Fruit fly (Drosophila melanogaster) whole organism, embryonic: ENCODE results near the gene CG5937.

Source experiments
- CG12659 ChIP-seq: fragments of 200-800 bp; sonication (Bioruptor generic); optimal IDR thresholded peaks from 3 replicates; lab custom pipeline; 2017; ENCODE audit warnings: mild to moderate bottlenecking, missing biosample characterization, missing genetic modification reagents, missing genetic modification characterization
- CG15601 ChIP-seq: fragments of 200-800 bp; sonication (Bioruptor generic); optimal IDR thresholded peaks from 3 replicates; lab custom pipeline; 2019; ENCODE audit warnings: missing biosample characterization, mild to moderate bottlenecking, missing genetic modification characterization, moderate library complexity
- CG17361 ChIP-seq: fragments of 200-800 bp; sonication (Bioruptor generic); IDR thresholded peaks from 3 replicates; pipeline ENCODE4 v1.3.6; 2022; ENCODE audit warnings: missing biosample characterization, missing genetic modification characterization
- CG17912 ChIP-seq: fragments of 200-800 bp; sonication (Bioruptor generic); optimal IDR thresholded peaks from 2 replicates; lab custom pipeline; 2018; ENCODE audit warnings: missing biosample characterization, mild to moderate bottlenecking, missing genetic modification characterization
- CG2889 ChIP-seq: fragments of 200-800 bp; sonication (Bioruptor generic); IDR thresholded peaks from 3 replicates; pipeline ENCODE4 v1.3.6; 2022; ENCODE audit warnings: missing biosample characterization, missing genetic modification characterization
- CG3065 ChIP-seq: fragments of 200-800 bp; sonication (Bioruptor generic); optimal IDR thresholded peaks from 2 replicates; lab custom pipeline; 2016; ENCODE audit warnings: missing biosample characterization, missing genetic modification characterization
- CG32532 ChIP-seq: fragments of 200-800 bp; sonication (Bioruptor generic); IDR thresholded peaks from 2 replicates; pipeline ENCODE4 v1.3.6; 2022; ENCODE audit warnings: missing biosample characterization, missing genetic modification characterization
- CG32772 ChIP-seq: fragments of 200-800 bp; sonication (Bioruptor generic); IDR thresholded peaks from 2 replicates; pipeline ENCODE4 v1.3.6; 2022; ENCODE audit warnings: missing biosample characterization, missing genetic modification characterization
- CG3726 ChIP-seq: fragments of 200-800 bp; sonication (Bioruptor generic); IDR thresholded peaks from 3 replicates; pipeline ENCODE4, ENCODE4 v1.3.6; 2022; ENCODE audit warnings: missing biosample characterization, missing genetic modification characterization
- CG4617 ChIP-seq: fragments of 200-800 bp; sonication (Bioruptor generic); optimal IDR thresholded peaks from 3 replicates; lab custom pipeline; 2016; ENCODE audit warnings: missing biosample characterization, missing genetic modification characterization, borderline replicate concordance
- CG6813 ChIP-seq: fragments of 200-800 bp; sonication (Bioruptor generic); optimal IDR thresholded peaks from 2 replicates; lab custom pipeline; 2017; ENCODE audit warnings: missing biosample characterization, missing genetic modification characterization, mild to moderate bottlenecking, moderate library complexity, missing genetic modification reagents
- CG7372 ChIP-seq: fragments of 200-800 bp; sonication (Bioruptor generic); IDR thresholded peaks from 2 replicates; pipeline ENCODE4 v1.3.6; 2022; ENCODE audit warnings: missing biosample characterization, missing genetic modification characterization
- CG9817 ChIP-seq: fragments of 200-800 bp; sonication (Bioruptor generic); optimal IDR thresholded peaks from 2 replicates; lab custom pipeline; 2018; ENCODE audit warnings: missing biosample characterization, mild to moderate bottlenecking, missing genetic modification characterization, moderate library complexity
- CG9932 ChIP-seq: fragments of 200-800 bp; sonication (Bioruptor generic); IDR thresholded peaks from 2 replicates; pipeline ENCODE4 v1.3.6; 2022; ENCODE audit warnings: missing biosample characterization, missing genetic modification characterization
- Camta ChIP-seq: fragments of 200-800 bp; sonication (Bioruptor generic); optimal IDR thresholded peaks from 2 replicates; lab custom pipeline; 2016; ENCODE audit warnings: missing biosample characterization, missing genetic modification characterization
- Chrac-16 ChIP-seq: fragments of 200-800 bp; sonication (Bioruptor generic); optimal IDR thresholded peaks from 3 replicates; lab custom pipeline; 2016; ENCODE audit warnings: missing biosample characterization, missing genetic modification characterization
- Dad ChIP-seq: fragments of 200-800 bp; sonication (Bioruptor generic); optimal IDR thresholded peaks from 3 replicates; lab custom pipeline; 2016; ENCODE audit warnings: missing biosample characterization, missing genetic modification characterization
- Doc2 ChIP-seq: fragments of 200-800 bp; sonication (Bioruptor generic); IDR thresholded peaks from 2 replicates; pipeline ENCODE4 v1.3.6; 2022; ENCODE audit warnings: missing biosample characterization, missing genetic modification characterization
- Doc3 ChIP-seq: fragments of 200-800 bp; sonication (Bioruptor generic); IDR thresholded peaks from 3 replicates; pipeline ENCODE4 v1.3.6; 2022; ENCODE audit warnings: missing biosample characterization, missing genetic modification characterization; ENCODE audit not compliant: partially characterized antibody
- Fer1 ChIP-seq: fragments of 200-800 bp; sonication (Bioruptor generic); optimal IDR thresholded peaks from 2 replicates; lab custom pipeline; 2017; ENCODE audit warnings: missing biosample characterization, mild to moderate bottlenecking, missing genetic modification characterization
- NC2β ChIP-seq: fragments of 200-800 bp; sonication (Bioruptor generic); optimal IDR thresholded peaks from 2 replicates; lab custom pipeline; 2016; ENCODE audit warnings: missing biosample characterization, missing genetic modification characterization
- Nf-YC ChIP-seq: fragments of 200-800 bp; optimal IDR thresholded peaks from 3 replicates; lab custom pipeline; 2019; ENCODE audit warnings: missing biosample characterization, mild to moderate bottlenecking, missing genetic modification characterization, moderate library complexity
- Optix ChIP-seq: fragments of 200-800 bp; sonication (Bioruptor generic); IDR thresholded peaks from 3 replicates; pipeline ENCODE4 v1.3.6; 2022; ENCODE audit warnings: missing biosample characterization, missing genetic modification characterization
- PHDP ChIP-seq: fragments of 200-800 bp; sonication (Bioruptor generic); optimal IDR thresholded peaks from 3 replicates; lab custom pipeline; 2018; ENCODE audit warnings: missing biosample characterization, mild to moderate bottlenecking, missing genetic modification characterization, moderate library complexity
- Poxn ChIP-seq: fragments of 200-800 bp; sonication (Bioruptor generic); IDR thresholded peaks from 2 replicates; pipeline ENCODE4 v1.3.6; 2022; ENCODE audit warnings: missing biosample characterization, missing genetic modification characterization
- Sox100B ChIP-seq: fragments of 200-800 bp; sonication (Bioruptor generic); optimal IDR thresholded peaks from 3 replicates; lab custom pipeline; 2018; ENCODE audit warnings: missing biosample characterization, mild to moderate bottlenecking, missing genetic modification characterization
- Sox102F ChIP-seq: fragments of 200-800 bp; sonication (Bioruptor generic); optimal IDR thresholded peaks from 2 replicates; lab custom pipeline; 2018; ENCODE audit warnings: missing biosample characterization, mild to moderate bottlenecking, missing genetic modification characterization, moderate library complexity
- Vsx1 ChIP-seq: fragments of 200-800 bp; sonication (Bioruptor generic); optimal IDR thresholded peaks from 2 replicates; lab custom pipeline; 2017; ENCODE audit warnings: missing biosample characterization, mild to moderate bottlenecking, missing genetic modification characterization, missing genetic modification reagents
- al ChIP-seq: fragments of 200-800 bp; sonication (Bioruptor generic); IDR thresholded peaks from 2 replicates; pipeline ENCODE4 v1.3.6; 2022; ENCODE audit warnings: missing biosample characterization, missing genetic modification characterization
- ap ChIP-seq: fragments of 200-800 bp; sonication (Bioruptor generic); IDR thresholded peaks from 2 replicates; pipeline ENCODE4 v1.3.6; 2022; ENCODE audit warnings: missing biosample characterization, missing genetic modification characterization
- ato ChIP-seq: fragments of 200-800 bp; sonication (Bioruptor generic); IDR thresholded peaks from 2 replicates; pipeline ENCODE4 v1.3.6; 2022; ENCODE audit warnings: missing biosample characterization, missing genetic modification characterization; ENCODE audit not compliant: partially characterized antibody
- bab2 ChIP-seq: fragments of 200-800 bp; sonication (Bioruptor generic); optimal IDR thresholded peaks from 2 replicates; lab custom pipeline; 2016; ENCODE audit warnings: missing biosample characterization, missing genetic modification characterization
- bcd ChIP-seq: fragments of 200-800 bp; sonication (Bioruptor generic); optimal IDR thresholded peaks from 2 replicates; lab custom pipeline; 2017; ENCODE audit warnings: missing biosample characterization, mild to moderate bottlenecking, missing genetic modification characterization
- br ChIP-seq: fragments of >200 bp; optimal IDR thresholded peaks from 2 replicates; lab custom pipeline; 2017
- cas ChIP-seq: fragments of 200-800 bp; sonication (Bioruptor generic); IDR thresholded peaks from 2 replicates; pipeline ENCODE4 v1.3.6; 2022; ENCODE audit warnings: missing biosample characterization, missing genetic modification characterization
- dm ChIP-seq: fragments of 200-800 bp; sonication (Bioruptor generic); optimal IDR thresholded peaks from 3 replicates; lab custom pipeline; 2016; ENCODE audit warnings: missing biosample characterization, missing genetic modification characterization
- ewg ChIP-seq: fragments of 200-800 bp; sonication (Bioruptor generic); optimal IDR thresholded peaks from 3 replicates; lab custom pipeline; 2017; ENCODE audit warnings: mild to moderate bottlenecking, missing biosample characterization, missing genetic modification reagents, missing genetic modification characterization
- grau ChIP-seq: fragments of 200-800 bp; optimal IDR thresholded peaks from 3 replicates; lab custom pipeline; 2019; ENCODE audit warnings: missing biosample characterization, mild to moderate bottlenecking, missing genetic modification characterization, moderate library complexity
- hkb ChIP-seq, 2 experiments: fragments of 200-800 bp in 1 of 2; fragments of >200 bp in 1 of 2; sonication (Bioruptor generic) in 1 of 2; IDR thresholded peaks in 1 of 2; optimal IDR thresholded peaks in 1 of 2; 2 replicates each; pipeline versions ENCODE4 v1.3.6 to Lab custom; 2017 to 2022; ENCODE audit warnings: missing biosample characterization in 1 of 2, missing genetic modification characterization in 1 of 2
- insv ChIP-seq, 2 experiments: fragments of 200-800 bp; sonication (Bioruptor generic); optimal IDR thresholded peaks; 3 replicates each; lab custom pipeline; 2016 to 2018; ENCODE audit warnings: missing biosample characterization in 2 of 2, missing genetic modification characterization in 2 of 2
- mam ChIP-seq: fragments of 200-800 bp; sonication (Bioruptor generic); optimal IDR thresholded peaks from 3 replicates; lab custom pipeline; 2016; ENCODE audit warnings: missing biosample characterization, missing genetic modification characterization
- peb ChIP-seq: fragments of 200-800 bp; sonication (Bioruptor generic); IDR thresholded peaks from 2 replicates; pipeline ENCODE4 v1.3.6; 2022; ENCODE audit warnings: missing biosample characterization, missing genetic modification characterization
- pum ChIP-seq: fragments of 200-800 bp; sonication (Bioruptor generic); optimal IDR thresholded peaks from 2 replicates; lab custom pipeline; 2016; ENCODE audit warnings: missing biosample characterization, missing genetic modification characterization
- sisA ChIP-seq: fragments of 200-800 bp; sonication (Bioruptor generic); IDR thresholded peaks from 2 replicates; pipeline ENCODE4 v1.3.6; 2022; ENCODE audit warnings: missing biosample characterization, missing genetic modification characterization
- stc ChIP-seq: fragments of 200-800 bp; sonication (Bioruptor generic); IDR thresholded peaks from 2 replicates; pipeline ENCODE4 v1.3.6; 2022; ENCODE audit warnings: missing biosample characterization, missing genetic modification characterization
- tio ChIP-seq: fragments of 200-800 bp; sonication (Bioruptor generic); optimal IDR thresholded peaks from 2 replicates; lab custom pipeline; 2017; ENCODE audit warnings: missing biosample characterization, missing genetic modification characterization, inconsistent platforms
- trem ChIP-seq: fragments of 200-800 bp; optimal IDR thresholded peaks from 3 replicates; lab custom pipeline; 2019; ENCODE audit warnings: missing biosample characterization, mild to moderate bottlenecking, missing genetic modification characterization, moderate library complexity
- ttk ChIP-seq: fragments of 200-800 bp; sonication (Bioruptor generic); IDR thresholded peaks from 2 replicates; pipeline ENCODE4 v2.1.2; 2022; ENCODE audit warnings: missing biosample characterization, missing genetic modification characterization
- vfl ChIP-seq: fragments of 200-800 bp; sonication (Bioruptor generic); optimal IDR thresholded peaks from 2 replicates; lab custom pipeline; 2016; ENCODE audit warnings: missing biosample characterization, missing genetic modification characterization
- zen ChIP-seq: fragments of 200-800 bp; sonication (Bioruptor generic); optimal IDR thresholded peaks from 3 replicates; lab custom pipeline; 2018; ENCODE audit warnings: missing biosample characterization, mild to moderate bottlenecking, missing genetic modification characterization, moderate library complexity

CG5937 gene

DNA sequence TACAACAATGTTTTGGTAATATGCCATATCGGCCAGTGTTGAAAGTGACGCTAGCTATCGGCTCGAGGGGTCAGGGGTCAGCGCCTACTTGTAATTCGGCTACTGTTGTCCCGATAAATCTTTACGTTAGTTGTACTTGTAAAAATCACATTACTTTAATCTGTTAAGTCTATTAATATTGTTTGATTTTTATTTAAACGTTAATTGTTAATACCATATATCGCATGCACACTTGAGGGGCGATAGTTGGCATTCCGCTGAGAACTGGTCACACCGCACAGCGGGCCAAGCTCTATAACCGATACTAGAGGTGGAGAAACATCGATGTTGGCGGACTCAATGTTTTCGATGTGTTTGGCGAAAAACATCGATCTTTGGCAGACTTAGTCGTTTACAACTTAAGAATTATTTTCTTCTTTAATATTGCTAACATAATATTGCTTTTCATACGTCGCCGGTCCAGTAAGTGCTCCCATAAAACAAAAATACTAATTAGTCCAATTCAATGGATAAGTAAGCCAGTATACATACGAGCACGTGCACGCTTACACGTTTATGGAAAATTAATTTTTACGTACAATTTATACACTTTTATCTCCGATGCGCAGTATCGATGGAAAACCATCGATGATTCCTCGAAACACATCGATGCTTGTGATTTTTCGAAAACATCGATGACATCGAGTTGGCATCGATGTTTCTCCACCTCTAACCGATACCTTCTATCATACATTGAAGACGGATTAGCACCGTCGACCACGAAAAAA, 2.4 kb upstream of the CG5937 start, which contains the start of the genes rux and MCTS1 (continued):
- TF ChIP-seq ttk (GFP tag; lab: Robert Waterston, UW): no peak
- no peak for TF ChIP-seq CG17912 (GFP tag; lab: Kevin White, UChicago)
- TF ChIP-seq Sox102F (GFP tag; lab: Kevin White, UChicago): no peak
- peak; percentile 31 for TF ChIP-seq Chrac-16 (GFP tag; lab: Kevin White, UChicago)
- TF ChIP-seq CG9932 (GFP tag; lab: Robert Waterston, UW): peak; percentile 63
- TF ChIP-seq Optix (GFP tag; lab: Robert Waterston, UW): no peak
- no peak for TF ChIP-seq CG2889 (GFP tag; lab: Robert Waterston, UW)
- TF ChIP-seq Vsx1: no peak
- TF ChIP-seq bcd: peak; percentile 31
- peak; percentile 32 for TF ChIP-seq Camta (GFP tag; lab: Kevin White, UChicago)
- TF ChIP-seq PHDP: no peak
- TF ChIP-seq Dad: peak; percentile 43
- no peak for TF ChIP-seq vfl
- TF ChIP-seq ato (GFP tag; lab: Robert Waterston, UW): peak; percentile 86
- TF ChIP-seq bab2 (GFP tag; lab: Kevin White, UChicago): peak; percentile 9
- TF ChIP-seq dm (GFP tag; lab: Kevin White, UChicago): no peak
- peak; percentile 65 for TF ChIP-seq CG12659 (GFP tag; lab: Kevin White, UChicago)
- TF ChIP-seq Doc3 (GFP tag; lab: Robert Waterston, UW): peak; percentile 94
- TF ChIP-seq Fer1 (GFP tag; lab: Kevin White, UChicago): no peak
- no peak for TF ChIP-seq CG7372 (GFP tag; lab: Robert Waterston, UW)
- no peak for TF ChIP-seq stc
- TF ChIP-seq Poxn (GFP tag; lab: Robert Waterston, UW): no peak
- TF ChIP-seq CG15601: no peak
- TF ChIP-seq insv (GFP tag; optimal IDR thresholded peaks at IDR 0.05; lab: Kevin White, UChicago): no peak
- peak; percentile 44; the same call in 1 of the 2 replicates for TF ChIP-seq CG32532 (GFP tag; lab: Robert Waterston, UW)
- TF ChIP-seq CG4617 (GFP tag; lab: Kevin White, UChicago): peak; percentile 48
- peak; percentile 23 for TF ChIP-seq Nf-YC (tag; lab: Kevin White, UChicago)
- TF ChIP-seq Sox100B (GFP tag; lab: Kevin White, UChicago): no peak
- peak; percentile 54; the same call in 1 of the 2 replicates for TF ChIP-seq sisA (GFP tag; lab: Robert Waterston, UW)
- no peak for TF ChIP-seq ap (GFP tag; lab: Robert Waterston, UW)
- peak; percentile 35 for TF ChIP-seq NC2β
- TF ChIP-seq CG3726: no peak
- TF ChIP-seq zen (tag; lab: Kevin White, UChicago): peak; percentile 17
- no peak for TF ChIP-seq Doc2 (GFP tag; lab: Robert Waterston, UW)
- peak; percentile 42 for TF ChIP-seq tio (GFP tag; lab: Kevin White, UChicago)
- no peak for TF ChIP-seq br (lab: Kevin White, UChicago)
- no peak for TF ChIP-seq ewg (GFP tag; lab: Kevin White, UChicago)
- TF ChIP-seq CG17361 (GFP tag; lab: Robert Waterston, UW): peak; percentile 67
- TF ChIP-seq CG6813 (GFP tag; lab: Kevin White, UChicago): no peak
- TF ChIP-seq mam (GFP tag; lab: Kevin White, UChicago): peak; percentile 49
- peak; percentile 11 for TF ChIP-seq grau
- TF ChIP-seq cas (GFP tag; lab: Robert Waterston, UW): no peak
- TF ChIP-seq hkb (optimal IDR thresholded peaks at IDR 0.05; lab: Kevin White, UChicago): no peak
- TF ChIP-seq hkb (GFP tag; IDR thresholded peaks at IDR 0.05; lab: Robert Waterston, UW): no peak
- peak; percentile 53 for TF ChIP-seq pum (GFP tag; lab: Kevin White, UChicago)
- TF ChIP-seq peb (GFP tag; lab: Robert Waterston, UW): no peak
- peak; percentile 19 for TF ChIP-seq CG9817 (tag; lab: Kevin White, UChicago)
- no peak for TF ChIP-seq CG32772
- peak; percentile 45; the same call in 1 of the 2 replicates for TF ChIP-seq al (GFP tag; lab: Robert Waterston, UW)
- peak; percentile 65 for TF ChIP-seq trem (tag; lab: Kevin White, UChicago)
- TF ChIP-seq CG3065 (GFP tag; lab: Kevin White, UChicago): no peak
